Fruit fly (Drosophila melanogaster): ENCODE results near the gene CG31948.

dm6 chr2L:2419913-2420312 lies 3.4 kb upstream of the CG31948 start, which contains the start of gene CG34447:
- TF ChIP-seq esn (GFP tag; optimal IDR thresholded peaks at IDR 0.05) (no peak), Hr4 (GFP tag; optimal IDR thresholded peaks at IDR 0.05) (no peak), CG6163 (GFP tag; IDR thresholded peaks at IDR 0.05) (no peak), CG11294 (GFP tag; IDR thresholded peaks at IDR 0.05) (no peak), salr (GFP tag; optimal IDR thresholded peaks at IDR 0.05) (no peak), fkh (GFP tag; optimal IDR thresholded peaks at IDR 0.05) (no peak), OdsH (GFP tag; optimal IDR thresholded peaks at IDR 0.05) (no peak), CG6276 (GFP tag; optimal IDR thresholded peaks at IDR 0.05) (no peak), fd85E (GFP tag; optimal IDR thresholded peaks at IDR 0.05) (no peak), dac (GFP tag; optimal IDR thresholded peaks at IDR 0.05) (no peak)

Measured in whole organism, prepupa.